Worm (Caenorhabditis elegans) whole organism, L1 larva: ENCODE data around the gene Y73B3A.8.
"Not testable (repeated sequence)": the region's sequence is repeated elsewhere in the genome, so short reads cannot be mapped to it uniquely, and the experiment has no call there.

Experiments
- C34B4.2 ChIP-seq: sonication (generic microtip); optimal IDR thresholded peaks from 2 replicates; lab custom pipeline; 2017; ENCODE audit warnings: mild to moderate bottlenecking, missing genetic modification characterization, missing compliant biosample characterization
- Y116A8C.19 ChIP-seq: sonication (generic microtip); optimal IDR thresholded peaks from 2 replicates; lab custom pipeline; 2016; ENCODE audit warnings: missing compliant biosample characterization, missing genetic modification characterization, borderline replicate concordance
- aha-1 ChIP-seq: fragments of 150-350 bp; optimal IDR thresholded peaks from 2 replicates; lab custom pipeline; 2014; ENCODE audit warnings: missing biosample characterization, missing genetic modification characterization
- aly-2 ChIP-seq: fragments of 150-350 bp; optimal IDR thresholded peaks from 2 replicates; lab custom pipeline; 2014; ENCODE audit warnings: missing biosample characterization, missing genetic modification characterization
- ceh-8 ChIP-seq: fragments of 200-800 bp; sonication (Bioruptor generic); optimal IDR thresholded peaks from 2 replicates; lab custom pipeline; 2018; ENCODE audit warnings: mild to moderate bottlenecking, missing genetic modification characterization, moderate library complexity, missing compliant biosample characterization
- ceh-82 ChIP-seq, 3 experiments: fragments of 150-350 bp in 1 of 3; sonication (generic microtip) in 2 of 3; optimal IDR thresholded peaks; 2 replicates each; lab custom pipeline; 2014 to 2017; ENCODE audit warnings: missing biosample characterization in 3 of 3, missing genetic modification characterization in 3 of 3
- dsc-1 ChIP-seq: sonication (generic microtip); optimal IDR thresholded peaks from 2 replicates; lab custom pipeline; 2016; ENCODE audit warnings: mild to moderate bottlenecking, missing genetic modification characterization, missing compliant biosample characterization
- efl-1 ChIP-seq, 4 experiments: fragments of 150-350 bp; optimal IDR thresholded peaks in 3 of 4; peaks in 1 of 4; 1 replicate in 1 of 4; 2 replicates in 3 of 4; lab custom pipeline; 2014; ENCODE audit warnings: missing biosample characterization in 2 of 4, missing genetic modification characterization in 2 of 4, missing genetic modification reagents in 2 of 4
- egl-27 ChIP-seq, 2 experiments: fragments of 150-350 bp in 1 of 2; sonication (generic microtip); optimal IDR thresholded peaks; 3 replicates each; lab custom pipeline; 2017 to 2018; ENCODE audit warnings: missing biosample characterization in 2 of 2, missing genetic modification characterization in 2 of 2, missing genetic modification reagents in 2 of 2
- ets-5 ChIP-seq: fragments of 200-800 bp; sonication (Bioruptor generic); IDR thresholded peaks from 2 replicates; pipeline ENCODE4 v1.3.6; 2022; ENCODE audit warnings: missing genetic modification characterization, missing compliant biosample characterization
- fkh-10 ChIP-seq: sonication (generic microtip); optimal IDR thresholded peaks from 2 replicates; lab custom pipeline; 2017; ENCODE audit warnings: missing biosample characterization, missing genetic modification reagents, missing genetic modification characterization
- hlh-4 ChIP-seq: sonication (generic microtip); optimal IDR thresholded peaks from 2 replicates; lab custom pipeline; 2016; ENCODE audit warnings: mild to moderate bottlenecking, missing genetic modification characterization, missing compliant biosample characterization
- lin-13 ChIP-seq: fragments of 150-350 bp; optimal IDR thresholded peaks from 2 replicates; lab custom pipeline; 2014; ENCODE audit warnings: missing biosample characterization, missing genetic modification reagents, missing genetic modification characterization
- lin-14 ChIP-seq: fragments of 200-800 bp; sonication (Bioruptor generic); optimal IDR thresholded peaks from 2 replicates; lab custom pipeline; 2018; ENCODE audit warnings: mild to moderate bottlenecking, missing genetic modification characterization, moderate library complexity, missing compliant biosample characterization
- lin-39 ChIP-seq: fragments of 150-350 bp; optimal IDR thresholded peaks from 2 replicates; lab custom pipeline; 2014; ENCODE audit warnings: missing biosample characterization, missing genetic modification reagents, missing genetic modification characterization
- lir-3 ChIP-seq: sonication (generic microtip); optimal IDR thresholded peaks from 2 replicates; lab custom pipeline; 2016; ENCODE audit warnings: mild to moderate bottlenecking, missing genetic modification characterization, moderate library complexity, missing compliant biosample characterization; ENCODE audit not compliant: poor library complexity
- lsy-2 ChIP-seq, 2 experiments: fragments of 150-350 bp; optimal IDR thresholded peaks; 2 replicates each; lab custom pipeline; 2014; ENCODE audit warnings: missing biosample characterization in 2 of 2, missing genetic modification characterization in 2 of 2
- mab-9 ChIP-seq: fragments of 200-800 bp; sonication (Bioruptor generic); IDR thresholded peaks from 2 replicates; pipeline ENCODE4 v1.3.6; 2022; ENCODE audit warnings: missing genetic modification reagents, missing genetic modification characterization, missing compliant biosample characterization
- mef-2 ChIP-seq: fragments of 150-350 bp; optimal IDR thresholded peaks from 2 replicates; lab custom pipeline; 2014; ENCODE audit warnings: missing biosample characterization, missing genetic modification characterization
- nhr-237 ChIP-seq: fragments of 150-350 bp; optimal IDR thresholded peaks from 2 replicates; lab custom pipeline; 2014; ENCODE audit warnings: missing biosample characterization, missing genetic modification characterization
- nhr-71 ChIP-seq: sonication (generic microtip); optimal IDR thresholded peaks from 2 replicates; lab custom pipeline; 2016; ENCODE audit warnings: mild to moderate bottlenecking, missing genetic modification characterization, moderate library complexity, missing compliant biosample characterization
- nhr-90 ChIP-seq: sonication (generic microtip); optimal IDR thresholded peaks from 2 replicates; lab custom pipeline; 2016; ENCODE audit warnings: mild to moderate bottlenecking, missing genetic modification characterization, missing compliant biosample characterization; ENCODE audit not compliant: poor library complexity
- pag-3 ChIP-seq: sonication (generic microtip); optimal IDR thresholded peaks from 2 replicates; lab custom pipeline; 2017; ENCODE audit warnings: missing genetic modification characterization, mild to moderate bottlenecking, missing compliant biosample characterization, antibody characterized with exemption, borderline replicate concordance; ENCODE audit not compliant: insufficient read depth
- rnt-1 ChIP-seq: sonication (generic microtip); optimal IDR thresholded peaks from 2 replicates; lab custom pipeline; 2016; ENCODE audit warnings: mild to moderate bottlenecking, missing genetic modification characterization, moderate library complexity, missing compliant biosample characterization
- snu-23 ChIP-seq: sonication (generic microtip); optimal IDR thresholded peaks from 2 replicates; lab custom pipeline; 2016; ENCODE audit warnings: missing genetic modification characterization, missing compliant biosample characterization
- sox-4 ChIP-seq: sonication (generic microtip); optimal IDR thresholded peaks from 2 replicates; lab custom pipeline; 2016; ENCODE audit warnings: missing genetic modification characterization, missing compliant biosample characterization
- swsn-7 ChIP-seq: sonication (generic microtip); optimal IDR thresholded peaks from 2 replicates; lab custom pipeline; 2016; ENCODE audit warnings: missing genetic modification characterization, missing compliant biosample characterization
- unc-30 ChIP-seq: sonication (generic microtip); optimal IDR thresholded peaks from 2 replicates; lab custom pipeline; 2017; ENCODE audit warnings: missing biosample characterization, missing genetic modification characterization
- unc-98 ChIP-seq: fragments of 200-800 bp; sonication (Bioruptor generic); IDR thresholded peaks from 2 replicates; pipeline ENCODE4 v1.3.6; 2022; ENCODE audit warnings: missing genetic modification characterization, missing compliant biosample characterization
- vab-15 ChIP-seq: sonication (generic microtip); optimal IDR thresholded peaks from 2 replicates; lab custom pipeline; 2017; ENCODE audit warnings: missing genotype, mild to moderate bottlenecking, missing genetic modification characterization, missing compliant biosample characterization
- xbp-1 ChIP-seq: sonication (generic microtip); optimal IDR thresholded peaks from 2 replicates; lab custom pipeline; 2016; ENCODE audit warnings: missing genetic modification characterization, missing compliant biosample characterization
- zag-1 ChIP-seq: fragments of 150-350 bp; optimal IDR thresholded peaks from 2 replicates; lab custom pipeline; 2014; ENCODE audit warnings: missing biosample characterization, missing genetic modification characterization
- ztf-4 ChIP-seq: fragments of 150-350 bp; optimal IDR thresholded peaks from 2 replicates; lab custom pipeline; 2014; ENCODE audit warnings: missing biosample characterization, missing genetic modification characterization

Gene Y73B3A.8

ce11 chrX:146832-147231, 5.8 kb upstream of the Y73B3A.8 start:
- no peak for TF ChIP-seq ets-5
- TF ChIP-seq sox-4: no peak
- no peak for TF ChIP-seq ztf-4 (tag; lab: Kevin White, UChicago)
- no peak for TF ChIP-seq mab-9 (GFP tag; lab: Robert Waterston, UW)
- peak in 1 of 2 experiments; percentile 27 for TF ChIP-seq lsy-2 (tag; optimal IDR thresholded peaks at IDR 0.05; lab: Kevin White, UChicago)
- TF ChIP-seq lin-13 (GFP tag; lab: Kevin White, UChicago): no peak
- no peak for TF ChIP-seq efl-1 (optimal IDR thresholded peaks at IDR 0.05; lab: Kevin White, UChicago)
- TF ChIP-seq efl-1 (GFP tag; optimal IDR thresholded peaks at IDR 0.05 in 1 of 2; lab: Kevin White, UChicago): peak in 1 of 2 experiments; percentile 4
- TF ChIP-seq aly-2 (tag; lab: Kevin White, UChicago): no peak
- no peak for TF ChIP-seq ceh-82 (tag; optimal IDR thresholded peaks at IDR 0.05; lab: Kevin White, UChicago)
- no peak for TF ChIP-seq lir-3 (tag; lab: Kevin White, UChicago)
- TF ChIP-seq aha-1 (tag; lab: Kevin White, UChicago): no peak
- no peak for TF ChIP-seq nhr-237 (tag; lab: Kevin White, UChicago)
- TF ChIP-seq pag-3: no peak
- TF ChIP-seq fkh-10 (GFP tag; lab: Kevin White, UChicago): no peak
- TF ChIP-seq dsc-1: peak; percentile 11
- no peak for TF ChIP-seq unc-30 (tag; lab: Kevin White, UChicago)
- TF ChIP-seq nhr-90 (tag; lab: Kevin White, UChicago): no peak
- TF ChIP-seq ceh-8 (GFP tag; lab: Kevin White, UChicago): no peak
- no peak for TF ChIP-seq Y116A8C.19 (tag; lab: Kevin White, UChicago)
- TF ChIP-seq snu-23 (GFP tag; lab: Kevin White, UChicago): peak; percentile 10
- no peak for TF ChIP-seq egl-27 (tag; optimal IDR thresholded peaks at IDR 0.05; lab: Kevin White, UChicago)
- TF ChIP-seq lin-39 (tag; lab: Kevin White, UChicago): no peak
- no peak for TF ChIP-seq zag-1 (tag; lab: Kevin White, UChicago)
- peak; percentile 25 for TF ChIP-seq nhr-71 (tag; lab: Kevin White, UChicago)
- TF ChIP-seq lin-14 (GFP tag; lab: Kevin White, UChicago): peak; percentile 54
- TF ChIP-seq mef-2 (tag; lab: Kevin White, UChicago): no peak
- no peak for TF ChIP-seq xbp-1 (tag; lab: Kevin White, UChicago)
- TF ChIP-seq, all 84 proteins: peak for 6

DNA sequence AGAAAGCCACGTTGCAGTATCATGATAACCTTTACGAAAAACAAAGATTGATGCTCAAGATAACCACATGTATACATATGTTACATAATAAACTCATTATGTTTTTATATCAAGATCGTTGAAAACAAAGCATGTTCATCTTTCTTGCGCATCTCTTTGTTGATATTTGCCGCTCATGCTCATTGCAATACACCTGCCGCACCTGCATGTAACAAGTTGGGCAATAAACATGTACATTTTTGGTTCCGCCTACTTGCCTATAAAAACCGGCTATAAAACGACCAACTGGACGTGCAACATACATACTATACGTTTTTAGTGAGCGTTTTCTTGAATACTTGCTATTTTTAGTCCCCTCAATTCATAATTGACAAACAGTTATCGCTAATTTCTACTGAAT, 21.7 kb downstream of the Y73B3A.8 start, which contains the start of gene fbxa-16:
Gene fbxa-16 (plus strand): TSS at position 301 of the 400 bp plus-strand sequence.
- TF ChIP-seq hlh-4, C34B4.2, ztf-4 (tag; lab: Kevin White, UChicago): not testable (repeated sequence)

ce11 chrX:117080-117479, 24.0 kb downstream of the Y73B3A.8 start, which contains the start of gene fbxa-222:
fbxa-222 (plus strand) TSS chrX:117380.
- TF ChIP-seq unc-30 (tag; lab: Kevin White, UChicago) (no peak), aha-1 (tag; lab: Kevin White, UChicago) (no peak), mab-9 (GFP tag; lab: Robert Waterston, UW) (no peak), swsn-7 (tag; lab: Kevin White, UChicago) (no peak), unc-98 (GFP tag; lab: Robert Waterston, UW) (no peak), lsy-2 (tag; optimal IDR thresholded peaks at IDR 0.05; lab: Kevin White, UChicago) (no peak), vab-15 (tag; lab: Kevin White, UChicago) (no peak), C34B4.2 (tag; lab: Kevin White, UChicago) (no peak), lin-14 (GFP tag; lab: Kevin White, UChicago) (peak; percentile 24)

DNA sequence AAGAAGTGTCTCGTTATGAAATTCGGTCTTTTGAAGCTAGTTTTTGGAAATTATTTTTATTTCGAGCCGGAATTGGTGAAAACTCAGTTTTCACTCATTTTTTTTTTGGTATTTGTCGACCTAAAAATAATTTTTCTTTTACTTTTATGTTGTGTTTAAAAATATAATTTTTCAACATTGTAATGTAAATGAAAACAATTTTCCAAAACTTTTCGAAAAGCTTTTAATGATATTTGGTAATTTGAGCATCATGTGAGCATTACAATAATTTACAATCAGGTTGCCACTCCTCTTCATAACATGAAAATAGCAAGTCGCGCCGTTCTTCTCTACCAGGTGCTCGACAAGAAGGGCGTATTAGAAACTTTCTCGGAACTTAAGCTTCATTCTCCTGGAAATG, 26.6 kb downstream of the Y73B3A.8 start, which contains the start of gene fbxa-221:
Gene fbxa-221 (plus strand): TSS at position 301 of the 400 bp plus-strand sequence.
- not testable (repeated sequence) for TF ChIP-seq rnt-1 (tag; lab: Kevin White, UChicago); unc-98 (GFP tag; lab: Robert Waterston, UW); lin-13 (GFP tag; lab: Kevin White, UChicago)
